Fruit fly (Drosophila melanogaster) S2 (cell line): ENCODE data around the gene CG14834.

Source experiments
- CG8478 ChIP-seq: fragments of >200 bp; optimal IDR thresholded peaks from 2 replicates; lab custom pipeline; 2018
- CTCF ChIP-seq, 2 experiments: fragments of >200 bp; optimal IDR thresholded peaks; 2 replicates each; lab custom pipeline; 2018

dm6 chr3L:7390442-7390841 lies 43.5 kb upstream of the CG14834 start, which contains the start of gene CG8563:
- TF ChIP-seq CG8478, result no peak
- no peak for TF ChIP-seq CTCF (optimal IDR thresholded peaks at IDR 0.05; lab: Kevin White, UChicago)
